Worm (Caenorhabditis elegans): Measurements from ENCODE around the gene nhr-130.

Gene nhr-130

DNA sequence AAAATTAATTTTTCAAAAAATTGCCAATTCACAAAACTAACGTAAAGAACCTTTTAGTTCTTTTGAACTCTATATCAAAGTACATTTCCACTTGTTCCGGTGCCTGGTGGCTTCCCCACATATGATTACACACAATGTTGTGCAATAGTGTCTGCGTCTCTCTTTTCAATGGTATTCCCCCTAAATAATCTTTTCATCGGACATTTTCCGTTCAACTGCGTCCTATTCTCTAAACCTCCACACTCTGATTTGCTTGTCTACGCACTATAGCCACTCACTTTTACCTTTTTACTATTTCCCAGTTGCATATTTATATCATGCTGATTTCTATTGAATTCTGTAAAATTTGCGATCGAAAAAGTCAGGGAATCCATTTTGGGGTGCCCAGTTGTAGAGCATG lies 48.9 kb upstream of the nhr-130 start, which contains the start of gene nhr-58 (continued):
- TF ChIP-seq spr-1 (tag; optimal IDR thresholded peaks at IDR 0.05) (no peak), spr-3 (GFP tag; optimal IDR thresholded peaks at IDR 0.05) (no peak), lir-3 (tag; optimal IDR thresholded peaks at IDR 0.05) (no peak), lin-15B (tag; optimal IDR thresholded peaks at IDR 0.05) (no peak), ctbp-1 (GFP tag; IDR thresholded peaks at IDR 0.05) (no peak), zip-2 (tag; optimal IDR thresholded peaks at IDR 0.05) (peak; percentile 98), F26F4.8 (GFP tag; conservative IDR thresholded peaks at IDR 0.05) (no peak), nhr-42 (GFP tag; IDR thresholded peaks at IDR 0.05) (no peak), zfp-2 (tag; optimal IDR thresholded peaks at IDR 0.05) (no peak), ztf-11 (tag; optimal IDR thresholded peaks at IDR 0.05) (no peak), cey-2 (tag; optimal IDR thresholded peaks at IDR 0.05; ENCODE audit: borderline replicate concordance, insufficient read depth) (no peak), zip-11 (GFP tag; IDR thresholded peaks at IDR 0.05) (no peak), ama-1 (optimal IDR thresholded peaks at IDR 0.05) (no peak), nhr-111 (GFP tag; optimal IDR thresholded peaks at IDR 0.05) (no peak), nhr-102 (tag; optimal IDR thresholded peaks at IDR 0.05) (peak; percentile 84), ces-1 (GFP tag; optimal IDR thresholded peaks at IDR 0.05) (no peak), mdl-1 (tag; optimal IDR thresholded peaks at IDR 0.05) (peak; percentile 74 to 86)

DNA sequence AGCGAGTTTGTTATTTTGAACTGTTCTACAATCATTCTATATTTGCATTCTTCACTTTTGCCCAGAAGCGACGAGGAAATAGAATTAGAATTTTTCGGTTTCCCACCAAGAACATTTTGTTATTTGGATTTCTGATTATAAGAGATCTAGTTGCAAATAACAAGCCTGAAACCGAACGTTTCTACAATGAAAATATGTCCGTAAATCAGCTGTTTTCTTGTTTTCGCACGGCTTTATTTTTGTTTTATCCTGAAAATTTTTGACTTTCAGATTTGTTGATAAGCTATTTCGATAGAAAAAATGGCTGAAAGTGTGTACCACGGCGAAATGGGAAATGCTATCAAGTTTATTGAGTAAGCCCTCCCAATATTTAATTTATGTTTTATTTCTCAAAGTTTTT lies 44.5 kb upstream of the nhr-130 start, which contains the start of gene srw-108:
TSS of gene srw-108 (plus strand) at position 301 of the 400 bp plus-strand sequence.
- TF ChIP-seq nhr-11 (tag; optimal IDR thresholded peaks at IDR 0.05), result no peak
- no peak for TF ChIP-seq ceh-62 (tag; optimal IDR thresholded peaks at IDR 0.05)
- TF ChIP-seq unc-62 (GFP tag; optimal IDR thresholded peaks at IDR 0.05 in 1 of 2), result no peak
- no peak for TF ChIP-seq unc-62 (tag; optimal IDR thresholded peaks at IDR 0.05)
- TF ChIP-seq unc-39 (tag; optimal IDR thresholded peaks at IDR 0.05), result no peak
- TF ChIP-seq nhr-77 (tag; optimal IDR thresholded peaks at IDR 0.05), result no peak
- TF ChIP-seq lim-7 (GFP tag; IDR thresholded peaks at IDR 0.05), result no peak
- TF ChIP-seq vab-7 (GFP tag; IDR thresholded peaks at IDR 0.05), result no peak
- TF ChIP-seq hif-1 (tag; optimal IDR thresholded peaks at IDR 0.05), result no peak
- TF ChIP-seq nhr-28 (tag; optimal IDR thresholded peaks at IDR 0.05), result no peak
- TF ChIP-seq set-16 (GFP tag; IDR thresholded peaks at IDR 0.05), result no peak
- TF ChIP-seq D1046.2 (GFP tag; IDR thresholded peaks at IDR 0.05), result no peak
- TF ChIP-seq snpc-1.2 (GFP tag; IDR thresholded peaks at IDR 0.05), result no peak
- TF ChIP-seq nhr-111 (GFP tag; optimal IDR thresholded peaks at IDR 0.05), result no peak
- TF ChIP-seq daf-8 (GFP tag; IDR thresholded peaks at IDR 0.05), result no peak
- no peak for TF ChIP-seq T26A8.4 (GFP tag; IDR thresholded peaks at IDR 0.05)
- TF ChIP-seq lin-15B (tag; optimal IDR thresholded peaks at IDR 0.05), result no peak
- no peak for TF ChIP-seq lin-39 (tag; optimal IDR thresholded peaks at IDR 0.05)
- TF ChIP-seq nhr-76 (tag; optimal IDR thresholded peaks at IDR 0.05), result no peak
- TF ChIP-seq nhr-10 (tag; optimal IDR thresholded peaks at IDR 0.05), result no peak
- TF ChIP-seq ceh-28 (tag; optimal IDR thresholded peaks at IDR 0.05), result no peak

DNA sequence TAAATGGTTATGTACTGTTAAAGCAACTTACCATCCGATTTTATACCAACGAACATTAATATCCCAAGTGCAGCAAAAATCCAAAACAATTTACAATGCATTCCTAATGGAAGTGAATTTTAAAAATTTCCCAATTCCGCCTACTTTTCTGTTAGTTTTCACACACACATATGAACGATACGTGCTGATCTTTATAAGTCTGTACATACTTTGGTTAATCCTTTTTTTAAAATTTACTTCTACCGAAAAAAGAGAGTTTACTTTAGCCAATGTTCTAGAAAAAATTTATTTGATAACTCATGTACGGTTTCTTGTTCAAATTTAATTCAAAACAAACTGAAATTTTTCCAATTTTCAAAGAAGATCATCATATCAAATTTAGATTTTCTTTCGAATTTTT lies 41.9 kb upstream of the nhr-130 start, which contains the start of gene R11G11.16:
TSS of gene R11G11.16 (minus strand) at position 101 of the 400 bp plus-strand sequence.
- TF ChIP-seq ztf-11 (tag; optimal IDR thresholded peaks at IDR 0.05), result no peak
- TF ChIP-seq nhr-102 (tag; optimal IDR thresholded peaks at IDR 0.05), result no peak
- TF ChIP-seq pqm-1 (tag; optimal IDR thresholded peaks at IDR 0.05), result no peak
- no peak for TF ChIP-seq ctbp-1 (GFP tag; IDR thresholded peaks at IDR 0.05)
- no peak for TF ChIP-seq fkh-10 (GFP tag; optimal IDR thresholded peaks at IDR 0.05)
- no peak for TF ChIP-seq daf-16 (GFP tag; optimal IDR thresholded peaks at IDR 0.05)
- no peak for TF ChIP-seq daf-16 (tag; optimal IDR thresholded peaks at IDR 0.05)
- TF ChIP-seq nhr-77 (tag; optimal IDR thresholded peaks at IDR 0.05), result no peak
- no peak for TF ChIP-seq ztf-7 (tag; optimal IDR thresholded peaks at IDR 0.05)
- TF ChIP-seq nhr-6 (tag; optimal IDR thresholded peaks at IDR 0.05), result no peak
- no peak for TF ChIP-seq mes-2 (tag; optimal IDR thresholded peaks at IDR 0.05; ENCODE audit: poor library complexity, severe bottlenecking)
- no peak for TF ChIP-seq T20F7.1 (GFP tag; optimal IDR thresholded peaks at IDR 0.05)
- TF ChIP-seq jun-1 (tag; optimal IDR thresholded peaks at IDR 0.05), result no peak
- no peak for TF ChIP-seq Y105C5A.15 (GFP tag; IDR thresholded peaks at IDR 0.05)
- no peak for TF ChIP-seq nhr-237 (tag; optimal IDR thresholded peaks at IDR 0.05)
- TF ChIP-seq saeg-2 (GFP tag; IDR thresholded peaks at IDR 0.05), result no peak
- TF ChIP-seq ceh-82 (tag; optimal IDR thresholded peaks at IDR 0.05), result no peak
- TF ChIP-seq tra-1 (GFP tag; IDR thresholded peaks at IDR 0.05), result no peak
